Worm (Caenorhabditis elegans): ENCODE data around the gene lmbr-1.
A peak's percentile ranks its signal among the peaks of the same experiment; 100 is the strongest.

Gene lmbr-1

DNA sequence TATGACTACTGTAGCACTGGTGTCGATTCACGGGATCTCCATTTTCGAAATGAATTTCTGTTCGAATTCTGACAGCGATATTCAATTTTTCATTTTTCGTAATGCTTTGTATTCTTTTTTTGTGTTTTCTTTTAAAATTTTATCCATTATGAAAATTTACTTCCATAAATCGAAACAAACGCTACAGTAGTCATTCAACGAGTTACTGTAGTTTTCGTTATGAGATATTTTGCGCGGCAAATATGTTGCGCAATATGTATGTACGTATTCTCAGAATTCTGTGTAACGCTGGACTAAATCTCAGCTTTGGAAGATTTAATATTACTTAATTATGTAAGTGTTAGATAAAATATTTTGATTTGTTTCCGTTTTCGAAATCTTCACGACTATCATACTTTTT is 2.9 kb upstream of the lmbr-1 start:
- no peak for TF ChIP-seq mxl-2 (GFP tag; conservative IDR thresholded peaks at IDR 0.05)
- no peak for TF ChIP-seq Y105C5A.15 (GFP tag; IDR thresholded peaks at IDR 0.05)
- TF ChIP-seq ZK546.5 (tag; optimal IDR thresholded peaks at IDR 0.05), result no peak
- TF ChIP-seq nhr-10 (tag; optimal IDR thresholded peaks at IDR 0.05), result no peak
- no peak for TF ChIP-seq spr-3 (GFP tag; optimal IDR thresholded peaks at IDR 0.05)
- no peak for TF ChIP-seq T20F7.1 (GFP tag; optimal IDR thresholded peaks at IDR 0.05)
- TF ChIP-seq nhr-48 (tag; optimal IDR thresholded peaks at IDR 0.05), result no peak
- no peak for TF ChIP-seq lin-15B (tag; optimal IDR thresholded peaks at IDR 0.05)
- TF ChIP-seq daf-12 (tag; optimal IDR thresholded peaks at IDR 0.05), result no peak
- TF ChIP-seq mep-1 (tag; optimal IDR thresholded peaks at IDR 0.05), result no peak
- TF ChIP-seq Y48G9A.11 (GFP tag; IDR thresholded peaks at IDR 0.05), result no peak
- TF ChIP-seq zip-11 (GFP tag; IDR thresholded peaks at IDR 0.05), result no peak
- TF ChIP-seq rbr-2 (tag; optimal IDR thresholded peaks at IDR 0.05), result no peak
- no peak for TF ChIP-seq skn-1 (tag; optimal IDR thresholded peaks at IDR 0.05)
- TF ChIP-seq ceh-62 (tag; optimal IDR thresholded peaks at IDR 0.05), result no peak
- no peak for TF ChIP-seq sdz-12 (GFP tag; optimal IDR thresholded peaks at IDR 0.05)
- TF ChIP-seq zag-1 (tag; optimal IDR thresholded peaks at IDR 0.05), result no peak
- no peak for TF ChIP-seq zfp-3 (GFP tag; conservative IDR thresholded peaks at IDR 0.05)
- TF ChIP-seq fkh-10 (GFP tag; optimal IDR thresholded peaks at IDR 0.05), result no peak

ce11 chrIII:8370188-8370587 is 1.9 kb upstream of the lmbr-1 start:
- TF ChIP-seq dpl-1 (GFP tag; optimal IDR thresholded peaks at IDR 0.05) (peak; percentile 37), php-3 (GFP tag; IDR thresholded peaks at IDR 0.05) (no peak), mes-2 (tag; optimal IDR thresholded peaks at IDR 0.05; ENCODE audit: poor library complexity, severe bottlenecking) (peak; percentile 24), zip-2 (tag; optimal IDR thresholded peaks at IDR 0.05) (no peak), ztf-11 (tag; optimal IDR thresholded peaks at IDR 0.05) (no peak)

- TF ChIP-seq nhr-237 (tag; optimal IDR thresholded peaks at IDR 0.05) (no peak), nhr-28 (tag; optimal IDR thresholded peaks at IDR 0.05) (peak; percentile 53), php-3 (GFP tag; IDR thresholded peaks at IDR 0.05) (peak; percentile 49; the same call in 1 of the 2 replicates), lsy-2 (tag; optimal IDR thresholded peaks at IDR 0.05) (peak in 1 of 2 experiments; percentile 37), Y48G9A.11 (GFP tag; IDR thresholded peaks at IDR 0.05) (no peak), dve-1 (tag; optimal IDR thresholded peaks at IDR 0.05; ENCODE audit: insufficient read depth) (peak; percentile 72), spr-3 (GFP tag; optimal IDR thresholded peaks at IDR 0.05) (no peak), pha-4 (GFP tag; IDR thresholded peaks at IDR 0.05) (no peak; the same call in 1 of the 2 replicates), pha-4 (tag; optimal IDR thresholded peaks at IDR 0.05) (no peak), nhr-25 (tag; optimal IDR thresholded peaks at IDR 0.05; ENCODE audit: borderline replicate concordance, insufficient read depth) (no peak), tag-97 (GFP tag; IDR thresholded peaks at IDR 0.05) (no peak), snpc-1.2 (GFP tag; IDR thresholded peaks at IDR 0.05) (no peak), unc-62 (GFP tag; optimal IDR thresholded peaks at IDR 0.05 in 1 of 2) (no peak), unc-62 (tag; optimal IDR thresholded peaks at IDR 0.05) (no peak), ZK337.2 (GFP tag; IDR thresholded peaks at IDR 0.05) (no peak), Y5F2A.4 (GFP tag; optimal IDR thresholded peaks at IDR 0.05) (no peak), hif-1 (tag; optimal IDR thresholded peaks at IDR 0.05) (peak in 1 of 2 experiments; percentile 24), hlh-30 (tag; optimal IDR thresholded peaks at IDR 0.05; ENCODE audit: insufficient read depth) (peak; percentile 80), mep-1 (tag; optimal IDR thresholded peaks at IDR 0.05) (peak; percentile 55), daf-16 (GFP tag; optimal IDR thresholded peaks at IDR 0.05) (no peak), daf-16 (tag; optimal IDR thresholded peaks at IDR 0.05) (peak; percentile 80), fkh-10 (GFP tag; optimal IDR thresholded peaks at IDR 0.05) (no peak), egl-27 (tag; optimal IDR thresholded peaks at IDR 0.05) (no peak), daf-12 (tag; optimal IDR thresholded peaks at IDR 0.05) (no peak), dmd-6 (GFP tag; IDR thresholded peaks at IDR 0.05) (peak; percentile 57; the same call in 1 of the 2 replicates), nhr-6 (tag; optimal IDR thresholded peaks at IDR 0.05) (peak; percentile 44), cey-2 (tag; optimal IDR thresholded peaks at IDR 0.05; ENCODE audit: borderline replicate concordance, insufficient read depth) (no peak), aly-2 (tag; optimal IDR thresholded peaks at IDR 0.05) (no peak), nhr-77 (tag; optimal IDR thresholded peaks at IDR 0.05) (peak; percentile 6), unc-130 (GFP tag; optimal IDR thresholded peaks at IDR 0.05) (no peak), pqm-1 (tag; optimal IDR thresholded peaks at IDR 0.05) (peak; percentile 14)
Measured at ce11 chrIII:8370846-8371257, 1.2 kb upstream of the lmbr-1 start.
